Fruit fly (Drosophila melanogaster) whole organism, adult: Measurements from ENCODE around the gene CG32814.

ENCODE experiments used
- CG14711 ChIP-seq: fragments of 200-800 bp; sonication (Bioruptor generic); optimal IDR thresholded peaks from 2 replicates; lab custom pipeline; 2018; ENCODE audit warnings: missing biosample characterization, mild to moderate bottlenecking, missing genetic modification characterization, moderate library complexity
- CG7101 ChIP-seq: fragments of 200-800 bp; sonication (Bioruptor generic); optimal IDR thresholded peaks from 2 replicates; lab custom pipeline; 2018; ENCODE audit warnings: missing biosample characterization, mild to moderate bottlenecking, missing genetic modification characterization, moderate library complexity
- tj ChIP-seq: fragments of 200-800 bp; sonication (Bioruptor generic); optimal IDR thresholded peaks from 3 replicates; lab custom pipeline; 2017; ENCODE audit warnings: missing biosample characterization, mild to moderate bottlenecking, missing genetic modification characterization, moderate library complexity

- TF ChIP-seq CG7101 (no peak), tj (GFP tag; lab: Kevin White, UChicago) (peak; percentile 92), CG14711 (tag; lab: Kevin White, UChicago) (no peak)
Measured at dm6 chrX:1056338-1056737, 29.8 kb upstream of the CG32814 start.
